Fruit fly (Drosophila melanogaster) whole organism, embryonic: Measurements from ENCODE around the gene Muc26B.

ENCODE experiments used
- Atf-2 ChIP-seq: fragments of 200-800 bp; sonication (Bioruptor generic); optimal IDR thresholded peaks from 2 replicates; lab custom pipeline; 2016; ENCODE audit warnings: missing biosample characterization, missing genetic modification characterization
- B-H1 ChIP-seq: fragments of 200-800 bp; sonication (Bioruptor generic); IDR thresholded peaks from 3 replicates; pipeline ENCODE4 v1.3.6; 2022; ENCODE audit warnings: missing biosample characterization, missing genetic modification characterization
- CG10366 ChIP-seq: fragments of 200-800 bp; sonication (Bioruptor generic); IDR thresholded peaks from 2 replicates; pipeline ENCODE4 v1.3.6; 2022; ENCODE audit warnings: missing biosample characterization, missing genetic modification characterization
- CG12391 ChIP-seq: fragments of 200-800 bp; sonication (Bioruptor generic); optimal IDR thresholded peaks from 3 replicates; lab custom pipeline; 2018; ENCODE audit warnings: missing biosample characterization, mild to moderate bottlenecking, missing genetic modification characterization, moderate library complexity
- CG13775 ChIP-seq: fragments of 200-800 bp; sonication (Bioruptor generic); optimal IDR thresholded peaks from 3 replicates; lab custom pipeline; 2017; ENCODE audit warnings: missing biosample characterization, mild to moderate bottlenecking, missing genetic modification characterization
- CG14050 ChIP-seq: fragments of 200-800 bp; sonication (Bioruptor generic); IDR thresholded peaks from 3 replicates; pipeline ENCODE4 v1.3.6; 2022; ENCODE audit warnings: missing biosample characterization, missing genetic modification characterization
- CG14965 ChIP-seq: fragments of 200-800 bp; sonication (Bioruptor generic); optimal IDR thresholded peaks from 2 replicates; lab custom pipeline; 2016; ENCODE audit warnings: missing biosample characterization, missing genetic modification characterization, borderline replicate concordance
- CG15269 ChIP-seq: fragments of 200-800 bp; sonication (Bioruptor generic); optimal IDR thresholded peaks from 2 replicates; lab custom pipeline; 2018; ENCODE audit warnings: missing biosample characterization, mild to moderate bottlenecking, missing genetic modification characterization, moderate library complexity
- CG1529 ChIP-seq: fragments of 200-800 bp; sonication (Bioruptor generic); optimal IDR thresholded peaks from 3 replicates; lab custom pipeline; 2018; ENCODE audit warnings: missing biosample characterization, missing genetic modification characterization
- CG16863 ChIP-seq: fragments of 200-800 bp; sonication (Bioruptor generic); optimal IDR thresholded peaks from 3 replicates; lab custom pipeline; 2016; ENCODE audit warnings: missing biosample characterization, missing genetic modification characterization
- CG17328 ChIP-seq: fragments of 200-800 bp; sonication (Bioruptor generic); IDR thresholded peaks from 2 replicates; pipeline ENCODE4 v1.3.6; 2022; ENCODE audit warnings: missing biosample characterization, missing genetic modification characterization
- CG17359 ChIP-seq: fragments of 200-800 bp; sonication (Bioruptor generic); optimal IDR thresholded peaks from 3 replicates; lab custom pipeline; 2018; ENCODE audit warnings: missing biosample characterization, mild to moderate bottlenecking, missing genetic modification characterization, moderate library complexity
- CG17612 ChIP-seq: fragments of 200-800 bp; sonication (Bioruptor generic); IDR thresholded peaks from 2 replicates; pipeline ENCODE4 v1.3.6; 2022; ENCODE audit warnings: missing biosample characterization, missing genetic modification characterization
- CG2116 ChIP-seq: fragments of 200-800 bp; sonication (Bioruptor generic); optimal IDR thresholded peaks from 3 replicates; lab custom pipeline; 2018; ENCODE audit warnings: missing biosample characterization, mild to moderate bottlenecking, missing genetic modification characterization
- CG2199 ChIP-seq: fragments of 200-800 bp; sonication (Bioruptor generic); IDR thresholded peaks from 3 replicates; pipeline ENCODE4 v1.3.6; 2022; ENCODE audit warnings: missing biosample characterization, missing genetic modification characterization
- CG2202 ChIP-seq: fragments of 200-800 bp; sonication (Bioruptor generic); optimal IDR thresholded peaks from 2 replicates; lab custom pipeline; 2018; ENCODE audit warnings: missing biosample characterization, mild to moderate bottlenecking, missing genetic modification characterization
- CG32532 ChIP-seq: fragments of 200-800 bp; sonication (Bioruptor generic); IDR thresholded peaks from 2 replicates; pipeline ENCODE4 v1.3.6; 2022; ENCODE audit warnings: missing biosample characterization, missing genetic modification characterization
- CG3281 ChIP-seq: fragments of 200-800 bp; sonication (Bioruptor generic); optimal IDR thresholded peaks from 3 replicates; lab custom pipeline; 2017; ENCODE audit warnings: missing biosample characterization, mild to moderate bottlenecking, missing genetic modification characterization
- CG4328 ChIP-seq: fragments of 200-800 bp; sonication (Bioruptor generic); optimal IDR thresholded peaks from 3 replicates; lab custom pipeline; 2017; ENCODE audit warnings: missing biosample characterization, missing genetic modification reagents, missing genetic modification characterization
- CG8924 ChIP-seq: fragments of 200-800 bp; optimal IDR thresholded peaks from 3 replicates; lab custom pipeline; 2019; ENCODE audit warnings: missing biosample characterization, mild to moderate bottlenecking, missing genetic modification characterization, moderate library complexity
- CG8944 ChIP-seq: fragments of 200-800 bp; sonication (Bioruptor generic); optimal IDR thresholded peaks from 3 replicates; lab custom pipeline; 2016; ENCODE audit warnings: missing biosample characterization, missing genetic modification characterization
- CG9609 ChIP-seq: fragments of 200-800 bp; sonication (Bioruptor generic); optimal IDR thresholded peaks from 3 replicates; lab custom pipeline; 2016; ENCODE audit warnings: missing biosample characterization, missing genetic modification characterization
- CTCF ChIP-seq: fragments of 200-800 bp; sonication (Bioruptor generic); optimal IDR thresholded peaks from 2 replicates; lab custom pipeline; 2017; ENCODE audit warnings: missing biosample characterization, mild to moderate bottlenecking, missing genetic modification characterization, moderate library complexity
- CkIIα-i1 ChIP-seq: fragments of 200-800 bp; sonication (Bioruptor generic); IDR thresholded peaks from 2 replicates; pipeline ENCODE4 v1.3.6; 2022; ENCODE audit warnings: missing biosample characterization, missing genetic modification characterization
- Dfd ChIP-seq, 2 experiments: fragments of >200 bp; optimal IDR thresholded peaks; 2 replicates each; lab custom pipeline; 2017; ENCODE audit warnings: missing biosample characterization in 2 of 2, missing genetic modification characterization in 2 of 2
- Doc2 ChIP-seq: fragments of 200-800 bp; sonication (Bioruptor generic); IDR thresholded peaks from 2 replicates; pipeline ENCODE4 v1.3.6; 2022; ENCODE audit warnings: missing biosample characterization, missing genetic modification characterization
- Doc3 ChIP-seq: fragments of 200-800 bp; sonication (Bioruptor generic); IDR thresholded peaks from 3 replicates; pipeline ENCODE4 v1.3.6; 2022; ENCODE audit warnings: missing biosample characterization, missing genetic modification characterization; ENCODE audit not compliant: partially characterized antibody
- Ets65A ChIP-seq: fragments of 200-800 bp; sonication (Bioruptor generic); peaks from one replicate; lab custom pipeline; 2016; ENCODE audit warnings: missing biosample characterization, missing genetic modification characterization
- Meics ChIP-seq: fragments of 200-800 bp; sonication (Bioruptor generic); optimal IDR thresholded peaks from 2 replicates; lab custom pipeline; 2017; ENCODE audit warnings: missing biosample characterization, mild to moderate bottlenecking, missing genetic modification characterization
- Myb ChIP-seq: fragments of 200-800 bp; sonication (Bioruptor generic); optimal IDR thresholded peaks from 2 replicates; lab custom pipeline; 2016; ENCODE audit warnings: missing biosample characterization, missing genetic modification characterization
- Nf-YB ChIP-seq: fragments of 200-800 bp; sonication (Bioruptor generic); optimal IDR thresholded peaks from 3 replicates; lab custom pipeline; 2019; ENCODE audit warnings: missing biosample characterization, mild to moderate bottlenecking, missing genetic modification characterization, moderate library complexity
- Poxn ChIP-seq: fragments of 200-800 bp; sonication (Bioruptor generic); IDR thresholded peaks from 2 replicates; pipeline ENCODE4 v1.3.6; 2022; ENCODE audit warnings: missing biosample characterization, missing genetic modification characterization
- Ptx1 ChIP-seq: fragments of 200-800 bp; sonication (Bioruptor generic); IDR thresholded peaks from 2 replicates; pipeline ENCODE4 v1.3.6; 2022; ENCODE audit warnings: missing biosample characterization, missing genetic modification characterization
- Sin3A ChIP-seq: fragments of >200 bp; optimal IDR thresholded peaks from 2 replicates; lab custom pipeline; 2018
- Sox102F ChIP-seq: fragments of 200-800 bp; sonication (Bioruptor generic); optimal IDR thresholded peaks from 2 replicates; lab custom pipeline; 2018; ENCODE audit warnings: missing biosample characterization, mild to moderate bottlenecking, missing genetic modification characterization, moderate library complexity
- Sry-δ ChIP-seq: fragments of 200-800 bp; sonication (Bioruptor generic); optimal IDR thresholded peaks from 2 replicates; lab custom pipeline; 2016; ENCODE audit warnings: missing biosample characterization, missing genetic modification characterization
- Vsx1 ChIP-seq: fragments of 200-800 bp; sonication (Bioruptor generic); optimal IDR thresholded peaks from 2 replicates; lab custom pipeline; 2017; ENCODE audit warnings: missing biosample characterization, mild to moderate bottlenecking, missing genetic modification characterization, missing genetic modification reagents
- ato ChIP-seq: fragments of 200-800 bp; sonication (Bioruptor generic); IDR thresholded peaks from 2 replicates; pipeline ENCODE4 v1.3.6; 2022; ENCODE audit warnings: missing biosample characterization, missing genetic modification characterization; ENCODE audit not compliant: partially characterized antibody
- bsh ChIP-seq, 2 experiments: fragments of 200-800 bp; sonication (Bioruptor generic); optimal IDR thresholded peaks; 2 replicates each; lab custom pipeline; 2017 to 2018; ENCODE audit warnings: mild to moderate bottlenecking in 2 of 2, missing biosample characterization in 2 of 2, missing genetic modification characterization in 2 of 2, moderate library complexity in 1 of 2
- crc ChIP-seq: fragments of 200-800 bp; sonication (Bioruptor generic); optimal IDR thresholded peaks from 2 replicates; lab custom pipeline; 2016; ENCODE audit warnings: missing biosample characterization, missing genetic modification characterization
- emc ChIP-seq: fragments of 200-800 bp; sonication (Bioruptor generic); optimal IDR thresholded peaks from 2 replicates; lab custom pipeline; 2016; ENCODE audit warnings: missing biosample characterization, missing genetic modification characterization
- en ChIP-seq: fragments of 200-800 bp; sonication (Bioruptor generic); optimal IDR thresholded peaks from 2 replicates; lab custom pipeline; 2016; ENCODE audit warnings: missing biosample characterization, missing genetic modification characterization
- eve ChIP-seq, 2 experiments: fragments of >200 bp; optimal IDR thresholded peaks; 2 replicates each; lab custom pipeline; 2017; ENCODE audit warnings: missing biosample characterization in 2 of 2, missing genetic modification characterization in 2 of 2
- h ChIP-seq: fragments of >200 bp; optimal IDR thresholded peaks from 2 replicates; lab custom pipeline; 2017
- hbn ChIP-seq: fragments of 200-800 bp; sonication (Bioruptor generic); IDR thresholded peaks from 2 replicates; pipeline ENCODE4 v1.3.6; 2022; ENCODE audit warnings: missing biosample characterization, missing genetic modification characterization; ENCODE audit not compliant: partially characterized antibody
- ind ChIP-seq: fragments of 200-800 bp; sonication (Bioruptor generic); optimal IDR thresholded peaks from 3 replicates; lab custom pipeline; 2016; ENCODE audit warnings: missing biosample characterization, missing genetic modification characterization
- inv ChIP-seq: fragments of 200-800 bp; sonication (Bioruptor generic); IDR thresholded peaks from 2 replicates; pipeline ENCODE4 v1.3.6; 2022; ENCODE audit warnings: missing biosample characterization, missing genetic modification characterization; ENCODE audit not compliant: partially characterized antibody
- jing ChIP-seq: fragments of 200-800 bp; sonication (Bioruptor generic); optimal IDR thresholded peaks from 2 replicates; lab custom pipeline; 2018; ENCODE audit warnings: missing biosample characterization, mild to moderate bottlenecking, missing genetic modification characterization
- lola ChIP-seq, 3 experiments: fragments of >200 bp in 2 of 3; fragments of 200-800 bp in 1 of 3; sonication (Bioruptor generic) in 1 of 3; optimal IDR thresholded peaks; 2 replicates each; lab custom pipeline; 2017 to 2019; ENCODE audit warnings: missing biosample characterization in 3 of 3, missing genetic modification characterization in 3 of 3, mild to moderate bottlenecking in 1 of 3, moderate library complexity in 1 of 3
- mirr ChIP-seq: fragments of 200-800 bp; sonication (Bioruptor generic); optimal IDR thresholded peaks from 3 replicates; lab custom pipeline; 2018; ENCODE audit warnings: missing biosample characterization, mild to moderate bottlenecking, missing genetic modification characterization
- p53 ChIP-seq: fragments of 200-800 bp; sonication (Bioruptor generic); optimal IDR thresholded peaks from 2 replicates; lab custom pipeline; 2016; ENCODE audit warnings: missing biosample characterization, missing genetic modification characterization
- sd ChIP-seq: fragments of 200-800 bp; sonication (Bioruptor generic); optimal IDR thresholded peaks from 3 replicates; lab custom pipeline; 2018; ENCODE audit warnings: missing biosample characterization, mild to moderate bottlenecking, missing genetic modification characterization, moderate library complexity

Muc26B gene

dm6 chr2L:6124815-6125214 lies 27.0 kb upstream of the Muc26B start, which contains the start of gene Arpc4 (continued):
- TF ChIP-seq Doc3 (GFP tag; lab: Robert Waterston, UW) (no peak), Myb (GFP tag; lab: Kevin White, UChicago) (peak; percentile 60), CG12391 (peak; percentile 75), Ets65A (GFP tag; lab: Kevin White, UChicago) (peak; percentile 90), CG8924 (tag; lab: Kevin White, UChicago) (peak; percentile 55), hbn (GFP tag; lab: Robert Waterston, UW) (no peak), sd (tag; lab: Kevin White, UChicago) (peak; percentile 94), CTCF (GFP tag; lab: Kevin White, UChicago) (peak; percentile 58), Sox102F (no peak), Vsx1 (GFP tag; lab: Kevin White, UChicago) (no peak), CG14050 (peak; percentile 67; the same call in 2 of the 3 replicates), CG16863 (peak; percentile 15), CG1529 (GFP tag; lab: Kevin White, UChicago) (no peak), Doc2 (GFP tag; lab: Robert Waterston, UW) (no peak), CG14965 (GFP tag; lab: Kevin White, UChicago) (no peak), Atf-2 (no peak), emc (GFP tag; lab: Kevin White, UChicago) (no peak), CG17612 (GFP tag; lab: Robert Waterston, UW) (no peak), mirr (GFP tag; lab: Kevin White, UChicago) (no peak), CG2199 (0 out of 3 replicates have a peak, but pooled peaks have one; percentile 37), CG2116 (GFP tag; lab: Kevin White, UChicago) (peak; percentile 65), Dfd (GFP tag; optimal IDR thresholded peaks at IDR 0.05; lab: Kevin White, UChicago) (no peak), bsh (GFP tag; optimal IDR thresholded peaks at IDR 0.05; lab: Kevin White, UChicago) (peak in 1 of 2 experiments; percentile 55), eve (GFP tag; optimal IDR thresholded peaks at IDR 0.05; lab: Kevin White, UChicago) (no peak), lola (GFP tag; optimal IDR thresholded peaks at IDR 0.05; lab: Kevin White, UChicago) (peak in 1 of 3 experiments; percentile 39), CG8944 (GFP tag; lab: Kevin White, UChicago) (peak; percentile 22), CG13775 (GFP tag; lab: Kevin White, UChicago) (peak; percentile 33), p53 (GFP tag; lab: Kevin White, UChicago) (peak; percentile 10), en (GFP tag; lab: Kevin White, UChicago) (no peak), ind (peak; percentile 50), Ptx1 (peak; percentile 80), CG3281 (GFP tag; lab: Kevin White, UChicago) (no peak), CG17328 (peak; percentile 80), CG9609 (GFP tag; lab: Kevin White, UChicago) (peak; percentile 39), Meics (GFP tag; lab: Kevin White, UChicago) (no peak), CG32532 (GFP tag; lab: Robert Waterston, UW) (peak; percentile 68), Poxn (no peak), CG4328 (no peak), CkIIα-i1 (GFP tag; lab: Robert Waterston, UW) (no peak), CG10366 (GFP tag; lab: Robert Waterston, UW) (peak; percentile 74), jing (no peak), ato (GFP tag; lab: Robert Waterston, UW) (no peak), inv (no peak), CG17359 (tag; lab: Kevin White, UChicago) (peak; percentile 5), B-H1 (GFP tag; lab: Robert Waterston, UW) (no peak; the same call in 2 of the 3 replicates), Sin3A (lab: Kevin White, UChicago) (peak; percentile 26), CG2202 (tag; lab: Kevin White, UChicago) (peak; percentile 14), Sry-δ (GFP tag; lab: Kevin White, UChicago) (peak; percentile 44), Nf-YB (GFP tag; lab: Kevin White, UChicago) (no peak), crc (peak; percentile 25), h (lab: Kevin White, UChicago) (no peak), CG15269 (tag; lab: Kevin White, UChicago) (no peak)
